Worm (Caenorhabditis elegans): ENCODE data around the gene nhr-234.

- no peak for TF ChIP-seq T22C8.4 (GFP tag; IDR thresholded peaks at IDR 0.05)
- TF ChIP-seq tab-1 (GFP tag; IDR thresholded peaks at IDR 0.05), result no peak
- no peak for TF ChIP-seq flt-1 (GFP tag; IDR thresholded peaks at IDR 0.05)
- TF ChIP-seq ztf-23 (GFP tag; IDR thresholded peaks at IDR 0.05), result no peak
- TF ChIP-seq ref-1 (GFP tag; conservative IDR thresholded peaks at IDR 0.05), result no peak
- no peak for TF ChIP-seq ztf-29 (GFP tag; IDR thresholded peaks at IDR 0.05)
- TF ChIP-seq med-1 (GFP tag; optimal IDR thresholded peaks at IDR 0.05; ENCODE audit: insufficient read depth), result no peak
These were observed 19.3 kb downstream of the nhr-234 start for ce11 chrII:12655816-12656215.

All from whole organism, midembryonic.